Worm (Caenorhabditis elegans) whole organism, midembryonic: ENCODE results near the gene srd-74.

Experiments used
- T22C8.4 ChIP-seq: fragments of 200-800 bp; sonication (Bioruptor generic); IDR thresholded peaks from 2 replicates; pipeline ENCODE4 v1.3.6; 2022; ENCODE audit warnings: missing genetic modification characterization, missing compliant biosample characterization
- cog-1 ChIP-seq: sonication (generic microtip); optimal IDR thresholded peaks from 2 replicates; lab custom pipeline; 2016; ENCODE audit warnings: missing genetic modification characterization, missing compliant biosample characterization
- flt-1 ChIP-seq: fragments of 200-800 bp; sonication (Bioruptor generic); IDR thresholded peaks from 2 replicates; pipeline ENCODE4 v1.3.6; 2022; ENCODE audit warnings: missing genetic modification characterization, missing compliant biosample characterization
- klf-2 ChIP-seq: fragments of 200-800 bp; sonication (Bioruptor generic); conservative IDR thresholded peaks from 2 replicates; pipeline ENCODE4 v1.3.6; 2022; ENCODE audit warnings: missing genetic modification reagents, missing genetic modification characterization, missing compliant biosample characterization
- med-1 ChIP-seq: sonication (generic microtip); optimal IDR thresholded peaks from 2 replicates; lab custom pipeline; 2017; ENCODE audit warnings: missing genetic modification characterization, mild to moderate bottlenecking, missing compliant biosample characterization, antibody characterized with exemption, missing genetic modification reagents; ENCODE audit not compliant: insufficient read depth
- ref-1 ChIP-seq: fragments of 200-800 bp; sonication (Bioruptor generic); conservative IDR thresholded peaks from 2 replicates; pipeline ENCODE4 v1.3.6; 2022; ENCODE audit warnings: missing genetic modification reagents, missing genetic modification characterization, missing compliant biosample characterization
- tab-1 ChIP-seq: fragments of 200-800 bp; sonication (Bioruptor generic); IDR thresholded peaks from 2 replicates; pipeline ENCODE4 v1.3.6; 2022; ENCODE audit warnings: missing genetic modification characterization, missing compliant biosample characterization
- ztf-23 ChIP-seq: fragments of 200-800 bp; sonication (Bioruptor generic); IDR thresholded peaks from 2 replicates; pipeline ENCODE4 v1.3.6; 2022; ENCODE audit warnings: missing genetic modification reagents, missing genetic modification characterization, missing compliant biosample characterization
- ztf-29 ChIP-seq: fragments of 200-800 bp; sonication (Bioruptor generic); IDR thresholded peaks from 2 replicates; pipeline ENCODE4 v1.3.6; 2022; ENCODE audit warnings: missing genetic modification reagents, missing genetic modification characterization, missing compliant biosample characterization

Gene srd-74

ce11 chrIII:11824580-11824979, 42.7 kb downstream of the srd-74 start:
- TF ChIP-seq flt-1 (no peak), ref-1 (GFP tag; lab: Robert Waterston, UW) (no peak), ztf-29 (GFP tag; lab: Robert Waterston, UW) (no peak), klf-2 (GFP tag; lab: Robert Waterston, UW) (no peak), T22C8.4 (no peak), tab-1 (GFP tag; lab: Robert Waterston, UW) (no peak), med-1 (GFP tag; lab: Kevin White, UChicago) (no peak), cog-1 (tag; lab: Kevin White, UChicago) (no peak), ztf-23 (GFP tag; lab: Robert Waterston, UW) (no peak)

- peak; percentile 64; the same call in 1 of the 2 replicates for TF ChIP-seq ztf-23 (GFP tag; lab: Robert Waterston, UW)
- TF ChIP-seq flt-1, result peak; percentile 74
- TF ChIP-seq med-1 (GFP tag; lab: Kevin White, UChicago), result no peak
- TF ChIP-seq ztf-29 (GFP tag; lab: Robert Waterston, UW), result no peak
- TF ChIP-seq ref-1 (GFP tag; lab: Robert Waterston, UW), result no peak
- no peak for TF ChIP-seq cog-1 (tag; lab: Kevin White, UChicago)
- TF ChIP-seq klf-2 (GFP tag; lab: Robert Waterston, UW), result no peak
- peak; percentile 55; the same call in 1 of the 2 replicates for TF ChIP-seq tab-1 (GFP tag; lab: Robert Waterston, UW)
- TF ChIP-seq T22C8.4, result peak; percentile 86
Observed at ce11 chrIII:11825654-11826053, 43.8 kb downstream of the srd-74 start.

DNA sequence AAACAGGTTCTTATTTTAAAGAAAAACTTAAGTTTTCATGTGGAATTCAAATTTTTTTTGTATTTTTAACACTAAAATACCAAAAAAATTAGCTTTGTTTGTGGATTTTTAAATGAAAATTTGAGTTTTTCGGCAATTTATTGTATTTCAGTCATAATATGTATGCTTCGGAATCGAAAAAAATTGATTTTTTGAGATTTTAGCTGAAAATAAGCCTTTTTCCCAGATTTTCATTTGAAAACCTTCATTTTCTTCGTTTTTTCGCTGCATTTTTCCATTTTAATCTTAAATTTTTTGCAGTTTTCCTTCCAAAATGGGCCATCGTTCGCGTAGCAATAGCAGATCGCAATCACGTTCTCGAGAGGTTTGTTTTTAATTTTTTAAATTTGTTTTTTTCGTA, 44.2 kb downstream of the srd-74 start, which contains the start of gene rsp-8:
Gene rsp-8 (plus strand): TSS at position 301 of the 400 bp plus-strand sequence.
- no peak for TF ChIP-seq cog-1 (tag; lab: Kevin White, UChicago)
- TF ChIP-seq tab-1 (GFP tag; lab: Robert Waterston, UW), result no peak
- no peak for TF ChIP-seq ztf-23 (GFP tag; lab: Robert Waterston, UW)
- no peak for TF ChIP-seq flt-1
- no peak for TF ChIP-seq klf-2 (GFP tag; lab: Robert Waterston, UW)
- no peak for TF ChIP-seq T22C8.4
- no peak for TF ChIP-seq med-1 (GFP tag; lab: Kevin White, UChicago)
- no peak for TF ChIP-seq ref-1 (GFP tag; lab: Robert Waterston, UW)
- TF ChIP-seq ztf-29 (GFP tag; lab: Robert Waterston, UW), result no peak

ce11 chrIII:11829062-11829461, 47.2 kb downstream of the srd-74 start:
- TF ChIP-seq tab-1 (GFP tag; lab: Robert Waterston, UW) (no peak), cog-1 (tag; lab: Kevin White, UChicago) (no peak), T22C8.4 (no peak), ref-1 (GFP tag; lab: Robert Waterston, UW) (no peak), flt-1 (no peak), ztf-29 (GFP tag; lab: Robert Waterston, UW) (no peak), klf-2 (GFP tag; lab: Robert Waterston, UW) (no peak), med-1 (GFP tag; lab: Kevin White, UChicago) (no peak), ztf-23 (GFP tag; lab: Robert Waterston, UW) (no peak)

- TF ChIP-seq klf-2 (GFP tag; lab: Robert Waterston, UW) (no peak), tab-1 (GFP tag; lab: Robert Waterston, UW) (no peak), flt-1 (no peak), ref-1 (GFP tag; lab: Robert Waterston, UW) (no peak), ztf-23 (GFP tag; lab: Robert Waterston, UW) (peak; percentile 16; the same call in 1 of the 2 replicates)
Observed at ce11 chrIII:11829585-11830195, 47.8 kb downstream of the srd-74 start.

DNA sequence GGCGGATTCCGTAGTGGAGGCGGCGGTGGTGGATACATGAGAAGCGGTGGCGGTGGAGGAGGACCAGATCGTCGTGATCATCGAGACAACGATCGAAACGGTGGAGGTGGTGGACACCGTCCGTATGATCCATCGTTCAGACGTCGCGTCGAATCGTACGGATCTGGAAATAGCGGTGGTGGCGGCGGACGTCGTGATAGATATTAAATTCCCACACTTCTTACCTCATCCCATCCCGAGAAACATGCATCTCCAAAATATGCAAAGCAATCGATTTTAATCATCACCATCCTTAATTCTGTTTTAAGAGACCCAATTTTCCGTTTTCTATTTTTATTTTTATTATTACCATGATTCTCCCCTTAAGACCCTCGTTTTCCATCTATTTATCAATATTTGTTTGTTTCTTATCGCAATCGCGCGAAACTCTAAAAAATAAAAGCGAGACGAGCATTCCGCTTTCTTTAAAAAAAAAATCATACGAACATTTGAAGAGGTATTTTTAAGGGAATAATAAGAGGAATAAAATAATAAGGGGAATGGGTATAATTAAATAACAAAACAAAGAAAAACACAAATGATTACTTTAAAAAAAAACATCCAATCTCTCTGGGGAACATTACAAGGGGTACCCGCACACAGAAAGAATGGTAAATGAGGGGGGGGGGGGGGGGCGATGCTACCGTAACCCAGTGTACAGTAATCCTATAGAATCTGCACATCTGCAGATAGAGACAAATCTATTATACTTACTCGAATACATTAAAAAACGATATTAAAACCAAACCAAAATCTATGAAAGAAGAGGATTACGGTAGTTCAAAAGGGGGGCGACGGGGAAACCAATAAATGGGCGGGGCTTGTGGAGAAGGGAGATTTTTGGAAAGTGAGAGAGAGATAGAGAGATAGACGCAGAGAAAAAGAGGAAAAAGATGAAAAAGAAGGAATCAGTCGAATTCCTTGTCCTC, 48.9 kb downstream of the srd-74 start:
- TF ChIP-seq ztf-29 (GFP tag; lab: Robert Waterston, UW) (no peak), ref-1 (GFP tag; lab: Robert Waterston, UW) (no peak), T22C8.4 (0 out of 2 replicates have a peak, but pooled peaks have one; percentile 9), klf-2 (GFP tag; lab: Robert Waterston, UW) (no peak)

DNA sequence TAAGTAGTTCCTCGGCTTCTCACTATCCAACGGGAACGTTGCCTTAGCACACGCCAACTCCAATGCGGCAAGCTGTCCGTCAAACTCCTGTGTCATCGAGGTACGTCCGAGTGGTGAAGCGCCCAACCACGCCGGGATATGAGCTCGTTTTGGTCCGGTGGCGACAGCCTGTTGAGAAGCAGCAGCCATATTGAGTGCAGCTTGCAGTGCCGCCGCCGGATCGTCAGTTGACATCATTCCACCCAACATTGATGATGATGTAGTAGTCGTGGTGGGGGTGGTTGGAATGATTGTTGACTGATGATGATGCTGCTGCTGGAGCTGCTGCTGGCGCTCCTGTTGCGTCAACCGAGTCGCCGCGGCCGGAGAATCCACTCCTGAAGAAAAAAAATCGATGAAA, 51.5 kb downstream of the srd-74 start:
- no peak for TF ChIP-seq klf-2 (GFP tag; lab: Robert Waterston, UW)
- no peak for TF ChIP-seq ztf-23 (GFP tag; lab: Robert Waterston, UW)
- no peak for TF ChIP-seq flt-1
- no peak for TF ChIP-seq ztf-29 (GFP tag; lab: Robert Waterston, UW)
- TF ChIP-seq T22C8.4, result no peak
- TF ChIP-seq ref-1 (GFP tag; lab: Robert Waterston, UW), result no peak
